Fruit fly (Drosophila melanogaster): ENCODE results near the gene CG5114.

dm6 chr3L:14972625-14973250 lies 9.9 kb upstream of the CG5114 start, which contains the start of gene Brd:
- no peak for TF ChIP-seq CG12071 (GFP tag; optimal IDR thresholded peaks at IDR 0.05)
- peak; percentile 16 for TF ChIP-seq Antp (GFP tag; optimal IDR thresholded peaks at IDR 0.05)
- TF ChIP-seq Bdp1 (GFP tag; optimal IDR thresholded peaks at IDR 0.05), result no peak
- no peak for TF ChIP-seq CkIIα-i1 (GFP tag; IDR thresholded peaks at IDR 0.05)
- no peak for TF ChIP-seq Ets97D (GFP tag; optimal IDR thresholded peaks at IDR 0.05)
- TF ChIP-seq CG34224 (GFP tag; IDR thresholded peaks at IDR 0.05; ENCODE audit: partially characterized antibody), result no peak
- no peak for TF ChIP-seq Adf1 (GFP tag; IDR thresholded peaks at IDR 0.05)
- TF ChIP-seq ftz-f1 (GFP tag; optimal IDR thresholded peaks at IDR 0.05), result no peak
- no peak for TF ChIP-seq dm (GFP tag; optimal IDR thresholded peaks at IDR 0.05)
- no peak for TF ChIP-seq CG1529 (GFP tag; optimal IDR thresholded peaks at IDR 0.05)

All from whole organism, embryonic.